Worm (Caenorhabditis elegans): ENCODE data around the gene K02D10.1.

ce11 chrIII:8799964-8800795 is 30.8 kb downstream of the K02D10.1 start, which contains the start of gene F54F2.6:
- TF ChIP-seq snpc-4 (tag; optimal IDR thresholded peaks at IDR 0.05) (no peak), nhr-12 (tag; optimal IDR thresholded peaks at IDR 0.05) (peak; percentile 33), ceh-43 (GFP tag; optimal IDR thresholded peaks at IDR 0.05) (no peak), zip-8 (tag; optimal IDR thresholded peaks at IDR 0.05) (peak; percentile 11)

Measured in whole organism, mixed stage, embryonic.